Worm (Caenorhabditis elegans): ENCODE data around the gene srg-47.

The srg-47 gene

ce11 chrV:14556187-14556586 lies at the start of gene srg-47:
Gene srg-47, minus strand, starts transcription at chrV:14556287.
- no peak for TF ChIP-seq W03F9.2 (tag; optimal IDR thresholded peaks at IDR 0.05)

DNA sequence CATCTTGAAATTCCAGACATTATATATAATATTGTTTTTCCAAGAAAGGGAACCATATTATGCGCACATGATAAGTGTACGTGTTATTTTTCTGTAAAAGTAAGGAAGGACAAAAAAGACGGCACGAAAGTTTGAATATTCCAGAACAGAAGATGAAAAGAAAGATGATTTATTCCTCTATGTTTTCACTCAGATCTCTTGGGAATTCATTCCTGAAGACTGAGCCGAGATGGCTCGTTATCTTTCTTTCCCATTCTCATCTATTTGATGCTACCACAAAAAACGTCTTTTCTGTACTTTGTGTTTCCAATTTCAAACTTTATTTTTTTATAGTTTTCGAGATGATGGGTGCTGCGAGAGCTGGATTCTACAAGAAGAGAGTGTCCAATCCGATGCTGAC lies 47.7 kb upstream of the srg-47 start:
- no peak for TF ChIP-seq W03F9.2 (tag; optimal IDR thresholded peaks at IDR 0.05)
- TF ChIP-seq him-1 (tag; optimal IDR thresholded peaks at IDR 0.05) = no peak
- TF ChIP-seq dao-5 (tag; optimal IDR thresholded peaks at IDR 0.05) = no peak

- TF ChIP-seq him-1 (tag; optimal IDR thresholded peaks at IDR 0.05) (no peak), W03F9.2 (tag; optimal IDR thresholded peaks at IDR 0.05) (no peak), dao-5 (tag; optimal IDR thresholded peaks at IDR 0.05) (no peak)
Observed at ce11 chrV:14599972-14600371, 43.9 kb upstream of the srg-47 start, which contains the start of gene glb-22. Gene glb-22, plus strand, starts transcription at chrV:14600272.

DNA sequence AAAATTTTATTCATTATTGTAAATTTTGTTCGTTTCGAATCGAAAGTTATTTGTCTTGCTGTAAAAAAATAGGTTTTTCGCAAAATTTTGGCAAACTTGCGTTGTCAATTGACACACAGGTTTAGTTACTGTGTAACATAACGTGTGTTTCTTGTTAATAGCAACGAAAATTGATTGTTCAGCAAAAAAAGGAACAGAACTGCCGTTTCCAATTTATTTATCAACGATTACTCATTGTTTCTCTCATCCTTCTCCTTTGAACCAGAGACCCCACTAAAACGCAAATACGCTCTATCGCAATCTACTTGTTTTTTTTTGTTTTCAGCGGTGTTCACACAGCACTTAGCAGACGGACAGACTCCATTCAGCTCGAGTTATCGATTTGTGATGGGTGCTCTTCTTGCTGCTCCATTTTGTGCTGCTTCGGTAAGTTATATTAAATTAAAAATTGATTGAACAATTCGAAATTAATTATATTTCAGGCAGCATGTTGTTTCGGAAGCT lies 41.6 kb upstream of the srg-47 start, which contains the start of gene R11H6.2:
Gene R11H6.2 (plus strand): TSS at position 326 of the 504 bp plus-strand sequence.
- no peak for TF ChIP-seq him-1 (tag; optimal IDR thresholded peaks at IDR 0.05)
- TF ChIP-seq W03F9.2 (tag; optimal IDR thresholded peaks at IDR 0.05) = no peak
- TF ChIP-seq dao-5 (tag; optimal IDR thresholded peaks at IDR 0.05) = no peak

DNA sequence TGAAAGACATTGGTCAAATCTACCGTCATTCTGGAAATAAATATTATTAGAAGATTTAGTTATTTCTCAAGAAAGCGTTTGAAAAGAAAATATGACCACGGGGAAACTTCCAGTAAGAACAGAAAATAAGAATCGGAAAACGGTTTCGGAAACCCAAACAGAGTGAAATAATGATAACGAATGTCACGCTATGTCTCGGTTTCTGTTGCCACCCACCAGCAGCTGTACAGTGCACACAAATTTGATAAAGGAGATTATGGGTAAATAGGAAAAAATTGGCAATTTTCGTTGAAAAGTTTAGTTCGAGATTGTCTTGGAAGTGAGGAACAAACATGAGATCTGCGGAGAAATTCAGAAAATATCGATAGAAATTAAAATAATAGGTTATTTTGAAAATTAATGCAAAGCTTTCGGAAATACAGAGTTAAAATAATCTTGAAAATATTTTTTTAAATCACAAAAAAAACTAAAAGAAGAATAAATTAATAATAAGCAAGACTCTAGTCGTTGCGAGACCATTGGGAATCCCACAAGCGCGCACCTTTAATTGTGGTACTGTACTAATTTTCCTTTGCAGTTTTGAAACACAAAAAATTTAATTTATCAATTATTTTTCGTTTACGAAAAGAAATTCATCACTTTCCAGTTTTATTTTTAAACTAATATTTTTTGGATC lies 41.1 kb upstream of the srg-47 start, which contains the start of gene pes-9:
Gene pes-9 (minus strand): TSS at position 30 of the 676 bp plus-strand sequence.
- TF ChIP-seq W03F9.2 (tag; optimal IDR thresholded peaks at IDR 0.05) = no peak
- TF ChIP-seq dao-5 (tag; optimal IDR thresholded peaks at IDR 0.05) = no peak
- no peak for TF ChIP-seq him-1 (tag; optimal IDR thresholded peaks at IDR 0.05)

ce11 chrV:14595984-14596383 lies 39.9 kb upstream of the srg-47 start:
- TF ChIP-seq him-1 (tag; optimal IDR thresholded peaks at IDR 0.05) (no peak), dao-5 (tag; optimal IDR thresholded peaks at IDR 0.05) (no peak), W03F9.2 (tag; optimal IDR thresholded peaks at IDR 0.05) (no peak)

DNA sequence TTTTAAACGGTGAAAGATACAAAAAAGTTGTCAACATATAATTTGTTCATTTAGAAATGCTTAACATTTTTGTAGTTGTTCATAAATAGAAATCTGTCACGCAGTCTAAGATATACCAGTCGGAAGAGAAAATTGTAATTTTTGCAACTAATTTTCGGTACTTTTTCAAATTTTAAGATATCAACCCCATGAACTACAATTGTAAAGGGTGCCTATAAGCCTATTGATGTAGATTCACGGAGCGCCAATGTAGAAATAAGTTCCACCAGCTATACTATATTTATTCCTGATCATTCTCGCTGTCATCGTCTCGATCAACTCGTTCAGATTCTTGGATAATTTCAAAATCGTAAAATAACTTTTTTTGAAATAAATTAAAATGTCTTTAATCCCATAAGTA lies 38.9 kb upstream of the srg-47 start:
- TF ChIP-seq him-1 (tag; optimal IDR thresholded peaks at IDR 0.05) (no peak), W03F9.2 (tag; optimal IDR thresholded peaks at IDR 0.05) (no peak), dao-5 (tag; optimal IDR thresholded peaks at IDR 0.05) (no peak)

DNA sequence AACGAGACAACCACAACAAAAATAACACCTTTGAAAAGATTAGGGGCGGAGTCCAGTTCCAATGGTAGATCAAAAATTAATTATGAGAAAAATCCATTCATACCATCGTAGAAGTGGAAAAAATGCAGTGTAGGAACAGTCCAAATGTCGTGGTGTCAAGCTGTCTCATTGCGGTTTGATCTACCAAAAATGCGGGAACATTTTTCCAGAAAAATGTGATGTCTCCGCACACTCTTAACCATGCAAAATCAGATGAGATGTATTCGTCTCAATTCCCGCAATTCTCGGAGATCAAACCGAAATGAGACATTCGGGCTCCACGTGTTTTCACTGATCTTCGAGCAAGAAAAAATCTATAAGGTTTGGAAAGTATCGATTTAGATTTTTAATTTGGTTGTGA lies 38.0 kb upstream of the srg-47 start:
- TF ChIP-seq W03F9.2 (tag; optimal IDR thresholded peaks at IDR 0.05) = no peak
- TF ChIP-seq him-1 (tag; optimal IDR thresholded peaks at IDR 0.05) = no peak
- no peak for TF ChIP-seq dao-5 (tag; optimal IDR thresholded peaks at IDR 0.05)

- TF ChIP-seq dao-5 (tag; optimal IDR thresholded peaks at IDR 0.05) (no peak), him-1 (tag; optimal IDR thresholded peaks at IDR 0.05) (no peak), W03F9.2 (tag; optimal IDR thresholded peaks at IDR 0.05) (no peak)
Observed at ce11 chrV:14585351-14585750, 29.3 kb upstream of the srg-47 start, which contains the start of gene Y40H4A.2. Gene Y40H4A.2, minus strand, starts transcription at chrV:14585451.

ce11 chrV:14579619-14580018 lies 23.5 kb upstream of the srg-47 start, which contains the start of gene gar-3:
Gene gar-3, minus strand, starts transcription at chrV:14579719.
- no peak for TF ChIP-seq dao-5 (tag; optimal IDR thresholded peaks at IDR 0.05)
- TF ChIP-seq him-1 (tag; optimal IDR thresholded peaks at IDR 0.05) = no peak
- no peak for TF ChIP-seq W03F9.2 (tag; optimal IDR thresholded peaks at IDR 0.05)

DNA sequence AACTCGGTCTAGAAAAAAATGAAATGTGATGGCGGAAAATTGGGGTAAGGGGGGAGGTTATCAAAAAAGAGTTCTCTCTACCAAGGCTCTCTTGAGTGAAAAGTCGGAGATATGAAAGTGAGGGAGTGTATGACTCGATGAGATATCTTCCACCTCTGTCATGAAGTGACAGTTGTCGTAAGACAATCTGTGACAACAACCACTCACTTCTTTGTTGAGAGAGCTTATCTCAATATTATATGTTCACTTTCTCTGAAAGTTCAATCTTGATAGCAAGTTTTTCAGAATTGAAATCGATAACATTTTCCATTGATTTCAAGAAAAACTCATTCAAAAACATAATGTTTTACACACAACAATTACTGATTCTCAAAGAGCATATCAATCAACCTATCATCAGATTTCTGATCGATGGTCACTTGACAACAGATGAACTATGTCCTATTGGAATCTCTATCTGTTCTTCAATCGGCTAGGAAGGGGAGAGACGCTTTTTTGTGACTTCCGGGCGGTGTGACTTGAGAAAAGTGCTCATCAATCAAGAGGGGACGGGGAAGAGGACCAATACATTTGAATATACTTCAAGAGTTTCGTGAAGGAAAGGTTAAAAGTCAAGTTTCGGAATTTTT lies 20.8 kb upstream of the srg-47 start:
- TF ChIP-seq W03F9.2 (tag; optimal IDR thresholded peaks at IDR 0.05) (no peak), dao-5 (tag; optimal IDR thresholded peaks at IDR 0.05) (no peak), him-1 (tag; optimal IDR thresholded peaks at IDR 0.05) (no peak)

DNA sequence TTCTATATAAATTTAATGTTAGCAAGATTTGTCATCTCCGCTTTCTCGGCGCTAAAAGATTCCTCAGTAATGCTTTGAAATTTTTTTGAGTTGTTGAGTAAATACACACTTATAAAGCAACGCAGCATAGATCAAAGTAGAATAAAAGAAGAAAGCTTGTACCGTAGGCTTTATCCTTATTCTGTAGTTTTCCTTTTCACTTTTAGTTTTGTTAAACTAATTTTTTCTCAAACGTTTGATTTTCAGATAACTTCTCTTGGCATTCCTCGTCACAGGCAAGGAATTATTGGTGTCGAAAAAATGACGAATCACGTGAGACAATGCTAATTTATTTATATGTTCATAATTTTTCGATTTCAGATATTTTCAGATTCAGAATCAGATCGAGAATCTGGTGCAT lies 6.5 kb upstream of the srg-47 start, which contains the start of gene C53A5.11:
Gene C53A5.11 (plus strand): TSS at position 301 of the 400 bp plus-strand sequence.
- TF ChIP-seq dao-5 (tag; optimal IDR thresholded peaks at IDR 0.05) = no peak
- no peak for TF ChIP-seq him-1 (tag; optimal IDR thresholded peaks at IDR 0.05)

- TF ChIP-seq him-1 (tag; optimal IDR thresholded peaks at IDR 0.05) (no peak), W03F9.2 (tag; optimal IDR thresholded peaks at IDR 0.05) (no peak), dao-5 (tag; optimal IDR thresholded peaks at IDR 0.05) (no peak)
Observed at ce11 chrV:14559312-14559711, 3.2 kb upstream of the srg-47 start, which contains the start of gene srt-32. Gene srt-32, plus strand, starts transcription at chrV:14559612.

- TF ChIP-seq him-1 (tag; optimal IDR thresholded peaks at IDR 0.05) (no peak), W03F9.2 (tag; optimal IDR thresholded peaks at IDR 0.05) (no peak), dao-5 (tag; optimal IDR thresholded peaks at IDR 0.05) (no peak)
Observed at ce11 chrV:14558757-14559156, 2.7 kb upstream of the srg-47 start, which contains the start of gene C53A5.9. Gene C53A5.9, minus strand, starts transcription at chrV:14558857.

Data from whole organism, L4/young adult.